Worm (Caenorhabditis elegans): ENCODE results near the gene hlh-26.

- TF ChIP-seq ceh-36 (tag; optimal IDR thresholded peaks at IDR 0.05) (no peak), scrt-1 (GFP tag; IDR thresholded peaks at IDR 0.05) (no peak), ama-1 (optimal IDR thresholded peaks at IDR 0.05) (no peak), ceh-13 (GFP tag; optimal IDR thresholded peaks at IDR 0.05) (no peak), aly-1 (tag; optimal IDR thresholded peaks at IDR 0.05) (no peak), tbx-11 (GFP tag; IDR thresholded peaks at IDR 0.05) (no peak)
These were observed 29.8 kb downstream of the hlh-26 start, which contains the start of gene cyp-44A1 for ce11 chrII:5503760-5504159.

Measured in whole organism, early embryonic.